Worm (Caenorhabditis elegans) whole organism, mixed stage, embryonic: ENCODE results near the gene K11G9.5.

Experiments
- nhr-2 ChIP-seq: fragments of 150-350 bp; optimal IDR thresholded peaks from 2 replicates; lab custom pipeline; 2014; ENCODE audit warnings: missing biosample characterization, missing genetic modification characterization
- nhr-237 ChIP-seq: fragments of 150-350 bp; optimal IDR thresholded peaks from 2 replicates; lab custom pipeline; 2014; ENCODE audit warnings: missing biosample characterization, missing genetic modification characterization
- sptf-1 ChIP-seq: sonication (generic microtip); optimal IDR thresholded peaks from 2 replicates; lab custom pipeline; 2017; ENCODE audit warnings: mild to moderate bottlenecking, missing genetic modification characterization, moderate library complexity, missing compliant biosample characterization

DNA sequence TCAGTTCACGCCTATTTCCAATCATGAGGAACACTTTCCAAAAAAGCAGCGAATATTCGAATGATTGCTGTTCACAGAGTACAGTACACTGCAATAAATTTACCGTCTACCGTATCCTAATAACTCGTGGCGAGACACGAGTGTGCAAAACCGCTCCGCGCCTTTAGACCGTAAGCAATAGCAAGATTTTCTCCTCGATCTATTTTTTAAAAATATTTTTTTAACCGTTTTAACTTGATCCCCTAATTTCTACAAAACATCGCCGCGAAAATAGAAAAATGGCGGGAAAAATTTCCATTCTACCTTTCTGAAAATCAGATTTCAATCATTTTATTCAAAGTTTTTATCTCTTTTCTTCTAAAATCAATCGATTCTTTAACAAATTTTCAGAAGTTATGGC lies 14.4 kb upstream of the K11G9.5 start, which contains the start of gene era-1:
- no peak for TF ChIP-seq nhr-237 (tag; lab: Kevin White, UChicago)
- no peak for TF ChIP-seq nhr-2
- TF ChIP-seq sptf-1, result no peak
